Fruit fly (Drosophila melanogaster) whole organism, wandering third instar larva: ENCODE data around the gene Rab8.

Source experiments
- CG32264 ChIP-seq: fragments of 200-800 bp; sonication (Bioruptor generic); optimal IDR thresholded peaks from 2 replicates; lab custom pipeline; 2016; ENCODE audit warnings: missing biosample characterization, missing genetic modification characterization
- CG9705 ChIP-seq: fragments of 200-800 bp; sonication (Bioruptor generic); optimal IDR thresholded peaks from 2 replicates; lab custom pipeline; 2018; ENCODE audit warnings: missing biosample characterization, mild to moderate bottlenecking, missing genetic modification characterization
- CrebA ChIP-seq: fragments of 200-800 bp; sonication (Bioruptor generic); optimal IDR thresholded peaks from 2 replicates; lab custom pipeline; 2016; ENCODE audit warnings: missing biosample characterization, mild to moderate bottlenecking, missing genetic modification characterization, borderline replicate concordance
- Dfd ChIP-seq: fragments of >200 bp; optimal IDR thresholded peaks from 2 replicates; lab custom pipeline; 2017; ENCODE audit warnings: missing biosample characterization, missing genetic modification characterization
- Dif ChIP-seq: fragments of 200-275, 200-300 bp; sonication (Bioruptor generic); optimal IDR thresholded peaks from 2 replicates; lab custom pipeline; 2018; ENCODE audit warnings: missing biosample characterization, missing genetic modification characterization; ENCODE audit not compliant: partially characterized antibody
- GATAd ChIP-seq: sonication (Bioruptor generic); optimal IDR thresholded peaks from 2 replicates; lab custom pipeline; 2016; ENCODE audit warnings: missing biosample characterization, missing genetic modification characterization
- HLH106 ChIP-seq: fragments of 200-800 bp; optimal IDR thresholded peaks from 3 replicates; lab custom pipeline; 2019; ENCODE audit warnings: missing biosample characterization, mild to moderate bottlenecking, missing genetic modification characterization, moderate library complexity
- Hr78 ChIP-seq: fragments of >200 bp; optimal IDR thresholded peaks from 2 replicates; lab custom pipeline; 2017; ENCODE audit warnings: missing biosample characterization, missing genetic modification characterization
- Hr83 ChIP-seq: fragments of 200-300 bp; sonication (Bioruptor generic); optimal IDR thresholded peaks from 2 replicates; lab custom pipeline; 2016; ENCODE audit warnings: missing biosample characterization, mild to moderate bottlenecking, missing genetic modification characterization, moderate library complexity; ENCODE audit not compliant: poor library complexity, severe bottlenecking
- Jra ChIP-seq: sonication (Bioruptor generic); optimal IDR thresholded peaks from 2 replicates; lab custom pipeline; 2016; ENCODE audit warnings: missing biosample characterization, missing genetic modification characterization
- Mio ChIP-seq: sonication (Bioruptor generic); optimal IDR thresholded peaks from 2 replicates; lab custom pipeline; 2016; ENCODE audit warnings: missing biosample characterization, missing genetic modification characterization
- Myc ChIP-seq: fragments of >200 bp; optimal IDR thresholded peaks from 2 replicates; lab custom pipeline; 2017
- N ChIP-seq: fragments of >200 bp; optimal IDR thresholded peaks from 2 replicates; lab custom pipeline; 2018; ENCODE audit warnings: missing biosample characterization, missing external identifiers, missing genetic modification characterization
- OdsH ChIP-seq: fragments of 200-800 bp; sonication (Bioruptor generic); optimal IDR thresholded peaks from 2 replicates; lab custom pipeline; 2016; ENCODE audit warnings: missing biosample characterization, mild to moderate bottlenecking, missing genetic modification characterization
- Rel ChIP-seq, 2 experiments: fragments of 200-800 bp; sonication (Bioruptor generic) in 1 of 2; optimal IDR thresholded peaks; 2 replicates in 1 of 2; 3 replicates in 1 of 2; lab custom pipeline; 2016 to 2019; ENCODE audit warnings: mild to moderate bottlenecking in 2 of 2, missing biosample characterization in 2 of 2, missing genetic modification characterization in 2 of 2, moderate library complexity in 1 of 2
- Sp1 ChIP-seq: fragments of 200-800 bp; sonication (Bioruptor generic); optimal IDR thresholded peaks from 3 replicates; lab custom pipeline; 2019; ENCODE audit warnings: missing biosample characterization, mild to moderate bottlenecking, missing genetic modification characterization, moderate library complexity
- Vsx2 ChIP-seq: fragments of 200-300, 225-300 bp; sonication (Bioruptor generic); optimal IDR thresholded peaks from 2 replicates; lab custom pipeline; 2018; ENCODE audit warnings: missing biosample characterization, missing genetic modification characterization; ENCODE audit not compliant: partially characterized antibody
- br ChIP-seq: fragments of 200-800 bp; sonication (Bioruptor generic); optimal IDR thresholded peaks from 2 replicates; lab custom pipeline; 2016; ENCODE audit warnings: missing biosample characterization, missing genetic modification characterization
- brk ChIP-seq: fragments of 200-800 bp; sonication (Bioruptor generic); optimal IDR thresholded peaks from 2 replicates; lab custom pipeline; 2016; ENCODE audit warnings: missing biosample characterization, mild to moderate bottlenecking, missing genetic modification characterization
- dl ChIP-seq, 2 experiments: fragments of 175-275, 200-275 bp in 1 of 2; fragments of 200-275 bp in 1 of 2; sonication (Bioruptor generic); optimal IDR thresholded peaks; lab custom pipeline; 2018; ENCODE audit warnings: mild to moderate bottlenecking in 2 of 2, missing biosample characterization in 2 of 2, missing genetic modification characterization in 2 of 2, moderate library complexity in 2 of 2; ENCODE audit not compliant: partially characterized antibody in 2 of 2, insufficient read depth in 1 of 2
- dmrt93B ChIP-seq: fragments of 200-800 bp; sonication (Bioruptor generic); optimal IDR thresholded peaks from 2 replicates; lab custom pipeline; 2018; ENCODE audit warnings: missing biosample characterization, mild to moderate bottlenecking, missing genetic modification characterization
- ey ChIP-seq: fragments of 200-800 bp; sonication (Bioruptor generic); optimal IDR thresholded peaks from 2 replicates; lab custom pipeline; 2016; ENCODE audit warnings: missing biosample characterization, missing genetic modification characterization
- foxo ChIP-seq, 2 experiments: fragments of 200-800 bp; sonication (Bioruptor generic); optimal IDR thresholded peaks; 2 replicates in 1 of 2; 3 replicates in 1 of 2; lab custom pipeline; 2016 to 2017; ENCODE audit warnings: missing biosample characterization in 2 of 2, missing genetic modification characterization in 2 of 2
- h ChIP-seq: fragments of 200-800 bp; sonication (Bioruptor generic); optimal IDR thresholded peaks from 3 replicates; lab custom pipeline; 2016; ENCODE audit warnings: missing biosample characterization, mild to moderate bottlenecking, missing genetic modification characterization
- jim ChIP-seq: fragments of 175-275, 200-325 bp; sonication (Bioruptor generic); optimal IDR thresholded peaks from 2 replicates; lab custom pipeline; 2016; ENCODE audit warnings: missing biosample characterization, mild to moderate bottlenecking, missing genetic modification characterization
- pan ChIP-seq: fragments of >200 bp; optimal IDR thresholded peaks from 2 replicates; lab custom pipeline; 2017
- psq ChIP-seq: fragments of 200-800 bp; sonication (Bioruptor generic); optimal IDR thresholded peaks from 3 replicates; lab custom pipeline; 2017; ENCODE audit warnings: missing biosample characterization, mild to moderate bottlenecking, missing genetic modification characterization, moderate library complexity
- rgr ChIP-seq: fragments of 200-800 bp; sonication (Bioruptor generic); optimal IDR thresholded peaks from 3 replicates; lab custom pipeline; 2016; ENCODE audit warnings: missing biosample characterization, mild to moderate bottlenecking, missing genetic modification characterization
- sage ChIP-seq: fragments of 200-800 bp; sonication (Bioruptor generic); optimal IDR thresholded peaks from 2 replicates; lab custom pipeline; 2016; ENCODE audit warnings: missing biosample characterization, mild to moderate bottlenecking, missing genetic modification characterization
- sv ChIP-seq: fragments of 200-800 bp; sonication (Bioruptor generic); optimal IDR thresholded peaks from 3 replicates; lab custom pipeline; 2016; ENCODE audit warnings: missing biosample characterization, missing genetic modification characterization
- tai ChIP-seq: sonication (Bioruptor generic); optimal IDR thresholded peaks from 2 replicates; lab custom pipeline; 2016; ENCODE audit warnings: missing biosample characterization, missing genetic modification characterization
- usp ChIP-seq: fragments of >200 bp; optimal IDR thresholded peaks from 2 replicates; lab custom pipeline; 2017; ENCODE audit warnings: missing biosample characterization, missing genetic modification characterization

The Rab8 gene

dm6 chr3L:19906780-19907705, 36.2 kb upstream of the Rab8 start (continued):
- TF ChIP-seq Dif (GFP tag; lab: Kevin White, UChicago) (peak; percentile 4), Jra (GFP tag; lab: Kevin White, UChicago) (no peak), jim (GFP tag; lab: Kevin White, UChicago) (no peak), Mio (GFP tag; lab: Kevin White, UChicago) (no peak), HLH106 (tag; lab: Kevin White, UChicago) (peak; percentile 34), CrebA (GFP tag; lab: Kevin White, UChicago) (no peak)

- TF ChIP-seq rgr (GFP tag; lab: Kevin White, UChicago) (no peak), jim (GFP tag; lab: Kevin White, UChicago) (no peak), N (no peak), foxo (GFP tag; optimal IDR thresholded peaks at IDR 0.05; lab: Kevin White, UChicago) (no peak), pan (lab: Kevin White, UChicago) (no peak), br (GFP tag; lab: Kevin White, UChicago) (no peak), Vsx2 (GFP tag; lab: Kevin White, UChicago) (no peak), CG9705 (no peak), Mio (GFP tag; lab: Kevin White, UChicago) (no peak), OdsH (no peak), brk (no peak), HLH106 (tag; lab: Kevin White, UChicago) (no peak), CrebA (GFP tag; lab: Kevin White, UChicago) (no peak), ey (GFP tag; lab: Kevin White, UChicago) (no peak), sage (GFP tag; lab: Kevin White, UChicago) (no peak), tai (GFP tag; lab: Kevin White, UChicago) (no peak), Hr83 (GFP tag; lab: Kevin White, UChicago) (no peak), dl (GFP tag; optimal IDR thresholded peaks at IDR 0.05; lab: Kevin White, UChicago; ENCODE audit: insufficient read depth in 1 of 2, partially characterized antibody in 2 of 2) (no peak), Hr78 (GFP tag; lab: Kevin White, UChicago) (no peak)
Measured at dm6 chr3L:19906148-19906752, 35.4 kb upstream of the Rab8 start.

- TF ChIP-seq br (GFP tag; lab: Kevin White, UChicago) (peak; percentile 18), OdsH (peak; percentile 6), CG32264 (GFP tag; lab: Kevin White, UChicago) (no peak), jim (GFP tag; lab: Kevin White, UChicago) (no peak), psq (GFP tag; lab: Kevin White, UChicago) (peak; percentile 5), rgr (GFP tag; lab: Kevin White, UChicago) (peak; percentile 40), Dif (GFP tag; lab: Kevin White, UChicago) (no peak), Myc (no peak), Dfd (GFP tag; lab: Kevin White, UChicago) (no peak), ey (GFP tag; lab: Kevin White, UChicago) (peak; percentile 33), usp (GFP tag; lab: Kevin White, UChicago) (no peak), sv (GFP tag; lab: Kevin White, UChicago) (peak; percentile 31), GATAd (no peak), h (GFP tag; lab: Kevin White, UChicago) (peak; percentile 35)
Measured at dm6 chr3L:19905427-19905826, 34.5 kb upstream of the Rab8 start.

dm6 chr3L:19904411-19905135, 33.7 kb upstream of the Rab8 start:
- TF ChIP-seq sv (GFP tag; lab: Kevin White, UChicago) = no peak
- TF ChIP-seq Sp1 (GFP tag; lab: Kevin White, UChicago) = no peak
- no peak for TF ChIP-seq dl (GFP tag; optimal IDR thresholded peaks at IDR 0.05; lab: Kevin White, UChicago; ENCODE audit: insufficient read depth in 1 of 2, partially characterized antibody in 2 of 2)
- TF ChIP-seq dmrt93B (GFP tag; lab: Kevin White, UChicago) = no peak
- no peak for TF ChIP-seq Jra (GFP tag; lab: Kevin White, UChicago)
- TF ChIP-seq tai (GFP tag; lab: Kevin White, UChicago) = no peak
- TF ChIP-seq Rel (GFP tag; optimal IDR thresholded peaks at IDR 0.05; lab: Kevin White, UChicago) = no peak
- TF ChIP-seq Rel (tag; optimal IDR thresholded peaks at IDR 0.05; lab: Kevin White, UChicago) = peak; percentile 41
